Fruit fly (Drosophila melanogaster): ENCODE results near the gene rg.

dm6 chrX:5082840-5083646 is 2.5 kb upstream of the rg start:
- TF ChIP-seq rgr (GFP tag; optimal IDR thresholded peaks at IDR 0.05) (no peak), Dfd (GFP tag; optimal IDR thresholded peaks at IDR 0.05) (no peak), Vsx2 (GFP tag; optimal IDR thresholded peaks at IDR 0.05; ENCODE audit: partially characterized antibody) (no peak), fru (GFP tag; optimal IDR thresholded peaks at IDR 0.05) (no peak), lola (GFP tag; optimal IDR thresholded peaks at IDR 0.05) (no peak), dl (GFP tag; optimal IDR thresholded peaks at IDR 0.05; ENCODE audit: insufficient read depth in 1 of 2, partially characterized antibody in 2 of 2) (no peak), N (GFP tag; optimal IDR thresholded peaks at IDR 0.05) (no peak), Sp1 (GFP tag; optimal IDR thresholded peaks at IDR 0.05) (peak; percentile 87)

Measured in whole organism, wandering third instar larva.